Fruit fly (Drosophila melanogaster) whole organism, larva: Measurements from ENCODE around the gene CG18744.

Source experiments
- noc ChIP-seq: fragments of 200-800 bp; sonication (Bioruptor generic); optimal IDR thresholded peaks from 3 replicates; lab custom pipeline; 2019; ENCODE audit warnings: missing biosample characterization, mild to moderate bottlenecking, missing genetic modification characterization, moderate library complexity

CG18744 gene

DNA sequence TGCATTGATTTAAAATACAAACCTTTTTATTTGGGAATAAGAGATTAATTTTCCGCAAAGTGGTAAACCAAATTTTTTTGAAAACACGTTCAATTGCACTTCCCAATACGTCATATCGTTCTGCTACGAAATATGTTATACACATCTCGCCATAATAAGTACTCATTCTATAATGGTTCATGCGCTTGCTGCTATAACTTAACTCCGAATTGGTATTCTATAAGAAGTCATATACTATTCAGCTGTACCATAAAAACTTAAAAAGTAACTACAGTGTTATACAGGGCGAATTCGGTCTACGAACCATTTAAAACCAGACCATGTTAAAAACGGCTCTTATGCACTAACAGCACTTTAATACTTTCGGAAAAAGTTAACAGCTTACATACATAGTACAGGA lies 19.0 kb downstream of the CG18744 start:
- TF ChIP-seq noc (tag; lab: Kevin White, UChicago) = no peak

DNA sequence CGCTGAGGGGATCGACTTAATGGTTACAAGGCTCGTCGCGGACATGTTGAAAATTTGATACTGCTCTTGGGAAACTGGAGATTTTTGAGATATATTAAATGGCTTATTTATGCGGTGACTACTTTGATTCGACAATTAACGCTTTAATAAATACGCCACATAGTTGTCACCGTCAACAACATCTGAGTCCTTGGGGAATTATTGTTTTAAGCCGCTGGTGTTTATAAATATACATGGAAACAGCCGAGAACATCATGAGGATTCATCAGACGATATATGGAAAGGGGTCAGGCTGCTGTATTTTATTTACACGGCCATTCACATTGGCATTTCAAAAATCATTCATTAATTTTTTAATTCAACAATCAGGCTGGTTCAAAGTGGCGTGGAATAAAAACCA lies 26.9 kb downstream of the CG18744 start, which contains the start of gene CG11286:
CG11286 (minus strand) TSS at position 101 of the 400 bp plus-strand sequence.
- no peak for TF ChIP-seq noc (tag; lab: Kevin White, UChicago)

DNA sequence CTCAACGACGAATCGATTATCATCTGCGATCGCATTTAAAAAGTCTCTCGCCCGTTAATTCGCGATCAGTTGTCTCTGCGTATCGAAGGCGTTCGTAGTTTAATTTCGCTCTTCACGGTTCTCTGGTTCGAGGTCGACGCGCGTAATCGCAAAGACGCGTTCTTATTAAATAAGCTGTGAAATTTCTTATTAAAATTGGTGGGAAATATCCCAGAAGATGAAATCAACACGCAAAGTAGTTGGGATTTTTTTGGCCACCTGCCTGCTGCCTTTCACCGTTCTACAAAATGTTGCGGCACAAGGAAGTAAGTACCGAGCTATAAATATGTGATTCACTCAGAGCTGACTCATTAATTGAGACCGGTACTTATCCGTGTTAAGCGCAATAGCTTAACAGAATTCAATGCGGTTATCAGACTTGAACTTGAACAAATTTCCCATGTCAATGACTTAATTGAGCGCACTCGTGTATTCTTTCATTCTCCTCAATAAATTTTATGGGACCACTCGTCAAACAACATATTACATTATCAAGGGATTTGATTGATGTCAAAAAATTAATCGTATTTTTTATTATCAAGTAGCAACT lies 37.5 kb downstream of the CG18744 start:
- TF ChIP-seq noc (tag; lab: Kevin White, UChicago) = no peak

DNA sequence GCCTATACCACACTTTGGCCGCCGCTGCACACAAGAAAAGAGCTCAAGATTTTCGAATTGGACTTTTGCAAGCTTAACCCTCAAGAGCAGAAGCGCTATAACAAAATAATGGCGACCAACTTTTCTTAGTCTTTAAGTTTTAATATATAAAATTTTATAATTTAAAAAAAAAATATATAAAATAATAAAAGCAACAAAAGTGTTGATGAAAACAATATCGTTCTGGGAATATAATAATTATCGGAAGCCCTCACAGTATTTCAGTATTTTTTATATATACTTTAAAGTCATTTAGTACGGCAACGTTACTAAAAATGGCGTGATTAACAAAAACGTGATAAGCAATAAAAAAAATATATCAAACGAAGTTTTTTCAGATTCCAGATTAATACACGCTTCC lies 39.1 kb downstream of the CG18744 start, which contains the start of gene Sp7:
Sp7 (plus strand) TSS at position 301 of the 400 bp plus-strand sequence.
- no peak for TF ChIP-seq noc (tag; lab: Kevin White, UChicago)

DNA sequence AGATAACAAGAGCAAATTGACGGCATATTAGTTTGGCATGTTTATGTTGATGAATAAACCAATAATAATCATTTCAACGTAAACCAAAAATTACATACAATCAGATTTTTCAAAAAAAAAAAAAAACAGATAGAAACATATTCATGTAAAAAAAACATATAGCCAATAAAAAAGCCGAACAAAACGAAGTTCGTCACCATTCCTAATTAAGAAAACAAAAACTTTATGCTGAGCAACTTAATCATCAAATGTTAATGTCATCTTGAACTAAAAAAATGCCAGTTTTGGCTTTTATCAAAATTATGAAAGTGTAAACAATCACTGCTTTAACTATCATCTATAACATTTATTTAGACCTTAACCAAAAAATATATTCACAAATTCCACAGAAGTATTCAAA lies 40.7 kb downstream of the CG18744 start, which contains the start of gene CG10919:
CG10919 (plus strand) TSS at position 301 of the 400 bp plus-strand sequence.
- no peak for TF ChIP-seq noc (tag; lab: Kevin White, UChicago)

DNA sequence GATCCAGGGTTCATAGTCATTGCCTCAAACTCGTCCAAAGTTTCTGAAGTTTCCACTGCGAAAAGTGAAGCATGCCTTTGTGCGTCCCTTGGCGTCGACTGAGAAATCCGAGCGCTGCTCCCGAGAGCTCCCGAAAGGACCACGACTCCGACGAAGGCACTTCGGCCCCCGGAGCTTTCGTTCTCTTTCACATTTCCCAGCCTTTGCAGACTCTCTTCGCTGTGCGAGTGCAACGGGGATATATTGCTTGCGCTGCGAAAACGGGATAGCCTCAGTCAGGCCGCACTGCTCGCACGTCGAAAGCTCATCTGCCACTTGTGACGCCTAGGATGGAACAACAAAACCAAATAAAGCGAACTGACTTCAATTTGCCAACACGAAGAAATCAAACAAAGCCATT lies 45.1 kb downstream of the CG18744 start:
- TF ChIP-seq noc (tag; lab: Kevin White, UChicago) = no peak

DNA sequence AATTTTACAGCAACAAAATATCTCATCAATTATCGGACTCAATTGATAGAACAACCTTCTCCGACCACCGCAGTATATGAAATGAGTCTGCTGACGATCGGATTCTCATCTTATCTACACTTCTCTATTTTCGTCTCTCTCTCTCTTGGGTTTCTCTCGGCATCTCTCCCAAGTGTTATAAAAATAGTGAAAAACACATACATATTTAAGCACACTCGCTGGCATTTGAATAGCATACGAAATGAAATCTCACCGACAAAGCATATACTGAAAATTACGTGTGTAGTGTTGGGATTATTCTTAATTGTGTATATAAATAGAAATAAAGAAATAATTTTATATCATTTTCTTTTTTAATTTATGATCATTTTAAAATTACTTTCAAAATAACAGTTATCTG lies 48.6 kb downstream of the CG18744 start, which contains the start of gene pyd3:
pyd3 (minus strand) TSS at position 87 of the 400 bp plus-strand sequence.
- TF ChIP-seq noc (tag; lab: Kevin White, UChicago) = no peak
